Fruit fly (Drosophila melanogaster): ENCODE data around the gene CG14130.

CG14130 gene

DNA sequence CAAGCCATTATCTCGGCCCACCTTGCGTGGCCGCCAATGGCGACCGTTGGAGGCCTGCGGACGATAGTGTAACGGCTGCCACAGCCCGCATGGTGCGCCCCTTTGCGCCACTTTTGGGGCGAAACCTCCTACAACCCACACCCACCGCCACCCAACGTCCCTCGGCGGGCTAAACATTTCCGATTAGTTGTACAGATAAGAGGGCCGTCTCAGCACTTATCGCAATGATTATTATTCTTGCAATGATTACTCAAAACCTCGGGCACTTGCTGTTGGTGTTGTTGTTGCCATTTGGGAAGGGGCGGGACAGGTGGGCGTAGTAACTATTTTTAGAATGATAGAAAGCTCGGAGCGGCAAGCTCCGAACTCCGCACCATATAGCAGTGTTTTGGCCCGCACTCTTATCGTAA, 42.6 kb upstream of the CG14130 start (continued):
- TF ChIP-seq CG18476 (GFP tag; optimal IDR thresholded peaks at IDR 0.05): no peak
- TF ChIP-seq BtbVII (GFP tag; optimal IDR thresholded peaks at IDR 0.05): no peak
- peak; percentile 25; the same call in 1 of the 2 replicates for TF ChIP-seq CG4360 (GFP tag; IDR thresholded peaks at IDR 0.05)
- no peak for TF ChIP-seq CG2712 (tag; optimal IDR thresholded peaks at IDR 0.05)
- no peak for TF ChIP-seq CG6683 (GFP tag; optimal IDR thresholded peaks at IDR 0.05)
- TF ChIP-seq CG1529 (GFP tag; optimal IDR thresholded peaks at IDR 0.05): no peak
- TF ChIP-seq psq (GFP tag; optimal IDR thresholded peaks at IDR 0.05): no peak
- TF ChIP-seq mam (GFP tag; optimal IDR thresholded peaks at IDR 0.05): no peak
- no peak for TF ChIP-seq disco-r (GFP tag; optimal IDR thresholded peaks at IDR 0.05)
- TF ChIP-seq zen2 (GFP tag; IDR thresholded peaks at IDR 0.05; ENCODE audit: partially characterized antibody): no peak
- no peak for TF ChIP-seq CG12155 (GFP tag; optimal IDR thresholded peaks at IDR 0.05)
- no peak for TF ChIP-seq CG31441 (GFP tag; IDR thresholded peaks at IDR 0.05)
- peak; percentile 16; the same call in 1 of the 2 replicates for TF ChIP-seq CG13287 (GFP tag; IDR thresholded peaks at IDR 0.05; ENCODE audit: partially characterized antibody)
- TF ChIP-seq ase (GFP tag; IDR thresholded peaks at IDR 0.05): no peak
- no peak for TF ChIP-seq Dll (GFP tag; IDR thresholded peaks at IDR 0.05; ENCODE audit: partially characterized antibody)
- TF ChIP-seq Hr3 (GFP tag; optimal IDR thresholded peaks at IDR 0.05): no peak
- TF ChIP-seq CG5180 (GFP tag; optimal IDR thresholded peaks at IDR 0.05): no peak
- TF ChIP-seq jing (GFP tag; optimal IDR thresholded peaks at IDR 0.05): no peak
- no peak for TF ChIP-seq CG10959 (GFP tag; IDR thresholded peaks at IDR 0.05)
- 0 out of 2 replicates have a peak, but pooled peaks have one; percentile 12 for TF ChIP-seq Atf6 (GFP tag; IDR thresholded peaks at IDR 0.05)
- no peak for TF ChIP-seq Blimp-1 (GFP tag; optimal IDR thresholded peaks at IDR 0.05)
- no peak for TF ChIP-seq CG32767 (GFP tag; IDR thresholded peaks at IDR 0.05)
- TF ChIP-seq Ssrp (tag; optimal IDR thresholded peaks at IDR 0.05): no peak
- peak; percentile 44 for TF ChIP-seq Fer1 (GFP tag; optimal IDR thresholded peaks at IDR 0.05)
- TF ChIP-seq crol (GFP tag; IDR thresholded peaks at IDR 0.05): peak; percentile 95
- TF ChIP-seq CG1792 (GFP tag; optimal IDR thresholded peaks at IDR 0.05): no peak
- no peak for TF ChIP-seq Awh (GFP tag; IDR thresholded peaks at IDR 0.05)
- TF ChIP-seq vvl (GFP tag; IDR thresholded peaks at IDR 0.05): no peak
- no peak for TF ChIP-seq CG2120 (GFP tag; optimal IDR thresholded peaks at IDR 0.05)
- no peak for TF ChIP-seq NC2β (GFP tag; optimal IDR thresholded peaks at IDR 0.05)
- TF ChIP-seq CG11093 (GFP tag; IDR thresholded peaks at IDR 0.05): no peak
- TF ChIP-seq Kr (GFP tag; optimal IDR thresholded peaks at IDR 0.05): no peak
- no peak; the same call in 1 of the 2 replicates for TF ChIP-seq Ptx1 (GFP tag; IDR thresholded peaks at IDR 0.05)
- TF ChIP-seq ham (GFP tag; IDR thresholded peaks at IDR 0.05): no peak
- TF ChIP-seq CTCF (GFP tag; optimal IDR thresholded peaks at IDR 0.05): no peak
- TF ChIP-seq GATAe (GFP tag; conservative IDR thresholded peaks at IDR 0.05): peak; percentile 98
- TF ChIP-seq CG2678 (tag; optimal IDR thresholded peaks at IDR 0.05): peak; percentile 24
- TF ChIP-seq Bteb2 (GFP tag; optimal IDR thresholded peaks at IDR 0.05): no peak
- no peak for TF ChIP-seq aop (GFP tag; IDR thresholded peaks at IDR 0.05)
- TF ChIP-seq emc (GFP tag; optimal IDR thresholded peaks at IDR 0.05): no peak
- TF ChIP-seq twi (tag; optimal IDR thresholded peaks at IDR 0.05): no peak
- no peak for TF ChIP-seq CkIIα-i1 (GFP tag; IDR thresholded peaks at IDR 0.05)
- no peak for TF ChIP-seq CG11247 (GFP tag; IDR thresholded peaks at IDR 0.05)
- TF ChIP-seq CG11695 (GFP tag; IDR thresholded peaks at IDR 0.05): 0 out of 3 replicates have a peak, but pooled peaks have one; percentile 16
- TF ChIP-seq CG2875 (GFP tag; optimal IDR thresholded peaks at IDR 0.05): no peak
- TF ChIP-seq ara (GFP tag; IDR thresholded peaks at IDR 0.05): no peak
- TF ChIP-seq grn (GFP tag; optimal IDR thresholded peaks at IDR 0.05): peak; percentile 100
- TF ChIP-seq CG17328 (GFP tag; IDR thresholded peaks at IDR 0.05): no peak
- TF ChIP-seq Trl (optimal IDR thresholded peaks at IDR 0.05): no peak
- TF ChIP-seq Trl (GFP tag; optimal IDR thresholded peaks at IDR 0.05): no peak
- no peak for TF ChIP-seq CG16813 (GFP tag; IDR thresholded peaks at IDR 0.05; ENCODE audit: partially characterized antibody)
- no peak for TF ChIP-seq TFAM (GFP tag; optimal IDR thresholded peaks at IDR 0.05)
- no peak for TF ChIP-seq corto (GFP tag; optimal IDR thresholded peaks at IDR 0.05)

All from whole organism, embryonic.